Worm (Caenorhabditis elegans): ENCODE results near the gene cebp-1.

DNA sequence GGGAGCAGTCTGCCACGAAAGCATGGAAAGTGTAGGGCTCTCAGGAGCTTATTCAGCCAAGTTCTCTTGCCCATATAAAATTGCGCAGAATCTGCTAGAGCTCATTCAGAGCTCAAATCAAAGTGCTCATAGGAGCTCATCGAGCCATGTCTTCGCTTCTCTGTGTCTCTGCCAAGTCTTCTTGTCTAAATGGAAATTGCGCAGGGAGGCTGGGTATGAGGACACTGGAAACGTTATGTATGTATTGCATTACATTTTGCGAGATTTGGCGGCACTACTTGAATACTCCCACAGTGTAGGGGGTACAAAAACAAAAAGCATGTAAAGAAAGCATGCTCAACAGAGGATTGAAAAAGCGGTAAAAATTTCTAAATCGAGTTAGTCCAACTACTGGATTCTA is 16.6 kb downstream of the cebp-1 start:
- no peak for TF ChIP-seq F57A8.1 (GFP tag; optimal IDR thresholded peaks at IDR 0.05)
- no peak for TF ChIP-seq hlh-26 (GFP tag; conservative IDR thresholded peaks at IDR 0.05)
- TF ChIP-seq attf-5 (GFP tag; optimal IDR thresholded peaks at IDR 0.05) = no peak
- no peak for TF ChIP-seq F49E8.2 (tag; optimal IDR thresholded peaks at IDR 0.05; ENCODE audit: insufficient read depth)
- no peak for TF ChIP-seq tbx-9 (tag; optimal IDR thresholded peaks at IDR 0.05; ENCODE audit: borderline replicate concordance)
- no peak for TF ChIP-seq lsy-27 (tag; optimal IDR thresholded peaks at IDR 0.05; ENCODE audit: borderline replicate concordance, insufficient read depth)
- TF ChIP-seq K12H6.12 (tag; optimal IDR thresholded peaks at IDR 0.05) = no peak
